Fruit fly (Drosophila melanogaster): ENCODE results near the gene CG2186.

dm6 chrX:10824227-10824702, 33.2 kb upstream of the CG2186 start, which contains the start of gene Imp:
- TF ChIP-seq insv (optimal IDR thresholded peaks at IDR 0.05): no peak
- no peak for TF ChIP-seq ttk (optimal IDR thresholded peaks at IDR 0.05)
- no peak for TF ChIP-seq psq (optimal IDR thresholded peaks at IDR 0.05)
- no peak for TF ChIP-seq Myc (optimal IDR thresholded peaks at IDR 0.05)
- no peak for TF ChIP-seq Sin3A (optimal IDR thresholded peaks at IDR 0.05)
- TF ChIP-seq h (optimal IDR thresholded peaks at IDR 0.05): no peak
